Worm (Caenorhabditis elegans): ENCODE data around the gene F40A3.3.

- no peak for TF ChIP-seq him-1 (tag; optimal IDR thresholded peaks at IDR 0.05)
- TF ChIP-seq dao-5 (tag; optimal IDR thresholded peaks at IDR 0.05): no peak
- TF ChIP-seq W03F9.2 (tag; optimal IDR thresholded peaks at IDR 0.05): no peak
Measured at ce11 chrV:7839485-7839884, 37.8 kb upstream of the F40A3.3 start, which contains the start of gene C37C3.12.
